Worm (Caenorhabditis elegans): ENCODE measurements around the gene F54D5.3.

Gene F54D5.3

ce11 chrII:11611462-11611861 lies 39.9 kb downstream of the F54D5.3 start:
- TF ChIP-seq Y116A8C.19 (tag; optimal IDR thresholded peaks at IDR 0.05; ENCODE audit: borderline replicate concordance) = no peak
- no peak for TF ChIP-seq nhr-84 (tag; optimal IDR thresholded peaks at IDR 0.05)
- TF ChIP-seq lin-15B (tag; optimal IDR thresholded peaks at IDR 0.05) = no peak
- TF ChIP-seq nhr-20 (tag; optimal IDR thresholded peaks at IDR 0.05) = peak; percentile 40
- no peak for TF ChIP-seq dpl-1 (GFP tag; optimal IDR thresholded peaks at IDR 0.05)
- TF ChIP-seq F16B12.6 (tag; optimal IDR thresholded peaks at IDR 0.05) = no peak
- TF ChIP-seq nhr-19 (GFP tag; conservative IDR thresholded peaks at IDR 0.05) = no peak
- no peak for TF ChIP-seq zip-4 (GFP tag; optimal IDR thresholded peaks at IDR 0.05)
- no peak for TF ChIP-seq ztf-11 (tag; optimal IDR thresholded peaks at IDR 0.05)
- no peak for TF ChIP-seq ces-1 (GFP tag; optimal IDR thresholded peaks at IDR 0.05)
- no peak for TF ChIP-seq ets-5 (GFP tag; IDR thresholded peaks at IDR 0.05)
- no peak for TF ChIP-seq hlh-17 (GFP tag; optimal IDR thresholded peaks at IDR 0.05; ENCODE audit: borderline replicate concordance)
- TF ChIP-seq tlp-1 (tag; optimal IDR thresholded peaks at IDR 0.05) = peak; percentile 55
- no peak for TF ChIP-seq ztf-4 (tag; optimal IDR thresholded peaks at IDR 0.05)
- TF ChIP-seq mab-9 (GFP tag; IDR thresholded peaks at IDR 0.05) = no peak
- TF ChIP-seq skn-1 (tag; optimal IDR thresholded peaks at IDR 0.05) = no peak
- no peak for TF ChIP-seq nhr-28 (tag; optimal IDR thresholded peaks at IDR 0.05)
- TF ChIP-seq lin-35 (GFP tag; optimal IDR thresholded peaks at IDR 0.05) = peak in 1 of 2 experiments; percentile 44
- TF ChIP-seq mef-2 (tag; optimal IDR thresholded peaks at IDR 0.05) = no peak
- no peak for TF ChIP-seq mep-1 (tag; optimal IDR thresholded peaks at IDR 0.05)
- no peak for TF ChIP-seq unc-62 (GFP tag; optimal IDR thresholded peaks at IDR 0.05)
- TF ChIP-seq unc-86 (tag; optimal IDR thresholded peaks at IDR 0.05) = no peak
- TF ChIP-seq elt-3 (tag; optimal IDR thresholded peaks at IDR 0.05) = peak in 5 of 6 experiments; percentile 62 to 99 (median 75)
- TF ChIP-seq rnt-1 (tag; optimal IDR thresholded peaks at IDR 0.05) = no peak
- no peak for TF ChIP-seq isw-1 (GFP tag; IDR thresholded peaks at IDR 0.05)
- no peak for TF ChIP-seq xbp-1 (tag; optimal IDR thresholded peaks at IDR 0.05)
- no peak for TF ChIP-seq fkh-10 (GFP tag; optimal IDR thresholded peaks at IDR 0.05)
- no peak for TF ChIP-seq irx-1 (tag; optimal IDR thresholded peaks at IDR 0.05)
- TF ChIP-seq pax-3 (tag; optimal IDR thresholded peaks at IDR 0.05) = no peak
- TF ChIP-seq efl-1 (optimal IDR thresholded peaks at IDR 0.05) = no peak
- no peak for TF ChIP-seq efl-1 (GFP tag; optimal IDR thresholded peaks at IDR 0.05 in 1 of 2)
- no peak for TF ChIP-seq sup-37 (GFP tag; optimal IDR thresholded peaks at IDR 0.05)
- TF ChIP-seq C34B4.2 (tag; optimal IDR thresholded peaks at IDR 0.05) = no peak
- TF ChIP-seq dsc-1 (tag; optimal IDR thresholded peaks at IDR 0.05) = no peak
- no peak for TF ChIP-seq lin-39 (tag; optimal IDR thresholded peaks at IDR 0.05)
- TF ChIP-seq aha-1 (tag; optimal IDR thresholded peaks at IDR 0.05) = no peak
- TF ChIP-seq pag-3 (tag; optimal IDR thresholded peaks at IDR 0.05; ENCODE audit: borderline replicate concordance, insufficient read depth) = no peak
- TF ChIP-seq pqm-1 (tag; optimal IDR thresholded peaks at IDR 0.05) = peak; percentile 18
- TF ChIP-seq C16A3.4 (tag; optimal IDR thresholded peaks at IDR 0.05) = no peak
- no peak for TF ChIP-seq vab-15 (tag; optimal IDR thresholded peaks at IDR 0.05)
- no peak for TF ChIP-seq fkh-8 (tag; optimal IDR thresholded peaks at IDR 0.05)
- peak; percentile 72 for TF ChIP-seq nhr-85 (tag)
- peak; percentile 45 for TF ChIP-seq lin-14 (GFP tag; optimal IDR thresholded peaks at IDR 0.05)
- no peak for TF ChIP-seq aly-2 (tag; optimal IDR thresholded peaks at IDR 0.05)
- TF ChIP-seq unc-98 (GFP tag; IDR thresholded peaks at IDR 0.05) = no peak
- no peak for TF ChIP-seq jun-1 (tag; optimal IDR thresholded peaks at IDR 0.05)
- no peak for TF ChIP-seq tbx-2 (tag; optimal IDR thresholded peaks at IDR 0.05)
- no peak for TF ChIP-seq alr-1 (tag; optimal IDR thresholded peaks at IDR 0.05; ENCODE audit: borderline replicate concordance)
- no peak for TF ChIP-seq nhr-76 (tag; optimal IDR thresholded peaks at IDR 0.05)
- TF ChIP-seq nhr-12 (tag; optimal IDR thresholded peaks at IDR 0.05) = no peak
- peak; percentile 23 for TF ChIP-seq nhr-71 (tag; optimal IDR thresholded peaks at IDR 0.05)
- no peak for TF ChIP-seq fos-1 (tag; optimal IDR thresholded peaks at IDR 0.05)
- no peak for TF ChIP-seq zag-1 (tag; optimal IDR thresholded peaks at IDR 0.05)
- TF ChIP-seq egl-13 (tag; optimal IDR thresholded peaks at IDR 0.05) = no peak
